Fruit fly (Drosophila melanogaster) whole organism, prepupa: ENCODE data around the gene opm.

Experiments
- CG10631 ChIP-seq: fragments of 200-800 bp; sonication (Bioruptor generic); optimal IDR thresholded peaks from 2 replicates; lab custom pipeline; 2016; ENCODE audit warnings: missing biosample characterization, missing genetic modification characterization
- CG10669 ChIP-seq: fragments of 200-800 bp; sonication (Bioruptor generic); optimal IDR thresholded peaks from 3 replicates; lab custom pipeline; 2018; ENCODE audit warnings: missing biosample characterization, mild to moderate bottlenecking, missing genetic modification characterization, moderate library complexity
- CG11762 ChIP-seq: fragments of 200-800 bp; sonication (Bioruptor generic); optimal IDR thresholded peaks from 3 replicates; lab custom pipeline; 2016; ENCODE audit warnings: missing biosample characterization, missing genetic modification characterization; ENCODE audit not compliant: insufficient read depth
- CG11902 ChIP-seq: fragments of 200-800 bp; sonication (Bioruptor generic); optimal IDR thresholded peaks from 3 replicates; lab custom pipeline; 2016; ENCODE audit warnings: missing biosample characterization, missing genetic modification characterization
- CG15336 ChIP-seq: fragments of 200-800 bp; sonication (Bioruptor generic); IDR thresholded peaks from 2 replicates; pipeline ENCODE4 v1.3.6; 2022; ENCODE audit warnings: missing biosample characterization, missing genetic modification characterization
- CG1621 ChIP-seq: fragments of 200-800 bp; sonication (Bioruptor generic); optimal IDR thresholded peaks from 3 replicates; lab custom pipeline; 2018; ENCODE audit warnings: missing biosample characterization, mild to moderate bottlenecking, missing genetic modification characterization
- CG16779 ChIP-seq: fragments of 200-800 bp; sonication (Bioruptor generic); optimal IDR thresholded peaks from 3 replicates; lab custom pipeline; 2017; ENCODE audit warnings: missing biosample characterization, mild to moderate bottlenecking, missing genetic modification characterization
- CG31627 ChIP-seq: fragments of 200-800 bp; sonication (Bioruptor generic); optimal IDR thresholded peaks from 3 replicates; lab custom pipeline; 2016; ENCODE audit warnings: missing biosample characterization, missing genetic modification characterization
- CG32006 ChIP-seq: fragments of 200-800 bp; sonication (Bioruptor generic); optimal IDR thresholded peaks from 3 replicates; lab custom pipeline; 2017; ENCODE audit warnings: missing biosample characterization, mild to moderate bottlenecking, missing genetic modification characterization
- CG34406 ChIP-seq: fragments of 200-800 bp; sonication (Bioruptor generic); optimal IDR thresholded peaks from 3 replicates; lab custom pipeline; 2016; ENCODE audit warnings: missing biosample characterization, missing genetic modification characterization
- CG3919 ChIP-seq: fragments of 200-800 bp; sonication (Bioruptor generic); optimal IDR thresholded peaks from 3 replicates; lab custom pipeline; 2016; ENCODE audit warnings: missing biosample characterization, missing genetic modification characterization
- CG6276 ChIP-seq: fragments of 200-800 bp; sonication (Bioruptor generic); optimal IDR thresholded peaks from 2 replicates; lab custom pipeline; 2017; ENCODE audit warnings: missing biosample characterization, mild to moderate bottlenecking, missing genetic modification characterization
- CG6792 ChIP-seq: fragments of 200-800 bp; sonication (Bioruptor generic); optimal IDR thresholded peaks from 3 replicates; lab custom pipeline; 2016; ENCODE audit warnings: missing biosample characterization, missing genetic modification characterization
- CG6808 ChIP-seq: fragments of 200-800 bp; sonication (Bioruptor generic); optimal IDR thresholded peaks from 3 replicates; lab custom pipeline; 2017; ENCODE audit warnings: missing biosample characterization, missing genetic modification characterization, mild to moderate bottlenecking, moderate library complexity, missing genetic modification reagents
- CG6854 ChIP-seq: fragments of 200-800 bp; sonication (Bioruptor generic); optimal IDR thresholded peaks from 2 replicates; lab custom pipeline; 2017; ENCODE audit warnings: missing biosample characterization, mild to moderate bottlenecking, missing genetic modification characterization
- CG8119 ChIP-seq: fragments of 200-800 bp; sonication (Bioruptor generic); IDR thresholded peaks from 3 replicates; pipeline ENCODE4 v1.3.6; 2022; ENCODE audit warnings: missing biosample characterization, missing genetic modification characterization
- CG8319 ChIP-seq: fragments of 200-800 bp; sonication (Bioruptor generic); optimal IDR thresholded peaks from 3 replicates; lab custom pipeline; 2016; ENCODE audit warnings: missing biosample characterization, missing genetic modification characterization
- CG8632 ChIP-seq: fragments of 200-800 bp; sonication (Bioruptor generic); optimal IDR thresholded peaks from 3 replicates; lab custom pipeline; 2016; ENCODE audit warnings: missing biosample characterization, missing genetic modification characterization
- CG9139 ChIP-seq: fragments of 200-800 bp; sonication (Bioruptor generic); optimal IDR thresholded peaks from 3 replicates; lab custom pipeline; 2017; ENCODE audit warnings: missing biosample characterization, mild to moderate bottlenecking, missing genetic modification characterization
- Eip78C ChIP-seq: fragments of 200-800 bp; sonication (Bioruptor generic); peaks from one replicate; lab custom pipeline; 2016; ENCODE audit warnings: missing biosample characterization, missing genetic modification characterization
- Eip93F ChIP-seq: fragments of 200-800 bp; sonication (Bioruptor generic); optimal IDR thresholded peaks from 2 replicates; lab custom pipeline; 2016; ENCODE audit warnings: missing biosample characterization, mild to moderate bottlenecking, missing genetic modification characterization
- Ets96B ChIP-seq: fragments of 200-800 bp; optimal IDR thresholded peaks from 2 replicates; lab custom pipeline; 2019; ENCODE audit warnings: missing biosample characterization, mild to moderate bottlenecking, missing genetic modification characterization, moderate library complexity
- Gug ChIP-seq: fragments of 200-800 bp; sonication (Bioruptor generic); IDR thresholded peaks from 2 replicates; pipeline ENCODE4 v1.3.6; 2022; ENCODE audit warnings: missing biosample characterization, missing genetic modification characterization
- Hr38 ChIP-seq: sonication (Bioruptor generic); optimal IDR thresholded peaks from 2 replicates; lab custom pipeline; 2016; ENCODE audit warnings: missing biosample characterization, missing genetic modification characterization
- Hr39 ChIP-seq: fragments of 200-800 bp; sonication (Bioruptor generic); optimal IDR thresholded peaks from 2 replicates; lab custom pipeline; 2016; ENCODE audit warnings: missing biosample characterization, missing genetic modification characterization
- Hr4 ChIP-seq: fragments of 200-800 bp; sonication (Bioruptor generic); optimal IDR thresholded peaks from 3 replicates; lab custom pipeline; 2016; ENCODE audit warnings: missing biosample characterization, missing genetic modification characterization
- Lpt ChIP-seq: fragments of 200-800 bp; sonication (Bioruptor generic); optimal IDR thresholded peaks from 3 replicates; lab custom pipeline; 2016; ENCODE audit warnings: missing biosample characterization, missing genetic modification characterization
- Met ChIP-seq: fragments of 200-800 bp; sonication (Bioruptor generic); optimal IDR thresholded peaks from 3 replicates; lab custom pipeline; 2016; ENCODE audit warnings: missing biosample characterization, missing genetic modification characterization
- OdsH ChIP-seq: fragments of 200-800 bp; sonication (Bioruptor generic); optimal IDR thresholded peaks from 3 replicates; lab custom pipeline; 2016; ENCODE audit warnings: missing biosample characterization, missing genetic modification characterization
- Smox ChIP-seq: fragments of 200-800 bp; sonication (Bioruptor generic); optimal IDR thresholded peaks from 3 replicates; lab custom pipeline; 2016; ENCODE audit warnings: missing biosample characterization, missing genetic modification characterization
- Sox102F ChIP-seq: fragments of 200-800 bp; sonication (Bioruptor generic); optimal IDR thresholded peaks from 2 replicates; lab custom pipeline; 2016; ENCODE audit warnings: missing biosample characterization, mild to moderate bottlenecking, missing genetic modification characterization
- Sox15 ChIP-seq: fragments of 200-800 bp; sonication (Bioruptor generic); optimal IDR thresholded peaks from 3 replicates; lab custom pipeline; 2016; ENCODE audit warnings: missing biosample characterization, missing genetic modification characterization
- acj6 ChIP-seq: fragments of 200-800 bp; sonication (Bioruptor generic); optimal IDR thresholded peaks from 3 replicates; lab custom pipeline; 2016; ENCODE audit warnings: missing biosample characterization, missing genetic modification characterization
- cyc ChIP-seq: fragments of 200-800 bp; sonication (Bioruptor generic); optimal IDR thresholded peaks from 3 replicates; lab custom pipeline; 2016; ENCODE audit warnings: missing biosample characterization, missing genetic modification characterization
- eg ChIP-seq: fragments of 200-800 bp; sonication (Bioruptor generic); IDR thresholded peaks from 3 replicates; pipeline ENCODE4 v1.3.6; 2022; ENCODE audit warnings: missing biosample characterization, missing genetic modification characterization
- esn ChIP-seq: fragments of 200-800 bp; sonication (Bioruptor generic); optimal IDR thresholded peaks from 2 replicates; lab custom pipeline; 2016; ENCODE audit warnings: missing biosample characterization, mild to moderate bottlenecking, missing genetic modification characterization, moderate library complexity
- fd59A ChIP-seq: fragments of 200-800 bp; sonication (Bioruptor generic); optimal IDR thresholded peaks from 2 replicates; lab custom pipeline; 2017; ENCODE audit warnings: missing biosample characterization, mild to moderate bottlenecking, missing genetic modification characterization, missing genetic modification reagents
- fd85E ChIP-seq: fragments of 200-800 bp; sonication (Bioruptor generic); optimal IDR thresholded peaks from 3 replicates; lab custom pipeline; 2016; ENCODE audit warnings: missing biosample characterization, missing genetic modification characterization
- lz ChIP-seq: fragments of 200-800 bp; sonication (Bioruptor generic); optimal IDR thresholded peaks from 3 replicates; lab custom pipeline; 2016; ENCODE audit warnings: missing biosample characterization, missing genetic modification characterization
- net ChIP-seq: fragments of 200-800 bp; sonication (Bioruptor generic); optimal IDR thresholded peaks from 3 replicates; lab custom pipeline; 2016; ENCODE audit warnings: missing biosample characterization, missing genetic modification characterization
- pdm3 ChIP-seq: fragments of 200-800 bp; sonication (Bioruptor generic); optimal IDR thresholded peaks from 3 replicates; lab custom pipeline; 2016; ENCODE audit warnings: missing biosample characterization, missing genetic modification characterization
- salr ChIP-seq, 2 experiments: fragments of 200-800 bp; sonication (Bioruptor generic); optimal IDR thresholded peaks; 3 replicates each; lab custom pipeline; 2016 to 2018; ENCODE audit warnings: missing biosample characterization in 2 of 2, missing genetic modification characterization in 2 of 2, mild to moderate bottlenecking in 1 of 2
- spab ChIP-seq: fragments of 200-800 bp; sonication (Bioruptor generic); optimal IDR thresholded peaks from 2 replicates; lab custom pipeline; 2017; ENCODE audit warnings: missing biosample characterization, mild to moderate bottlenecking, missing genetic modification characterization, missing genetic modification reagents
- ss ChIP-seq, 2 experiments: fragments of 200-800 bp; sonication (Bioruptor generic); optimal IDR thresholded peaks; 2 replicates in 1 of 2; 3 replicates in 1 of 2; lab custom pipeline; 2017 to 2018; ENCODE audit warnings: mild to moderate bottlenecking in 2 of 2, missing biosample characterization in 2 of 2, missing genetic modification characterization in 2 of 2, moderate library complexity in 1 of 2
- topi ChIP-seq: fragments of 200-800 bp; sonication (Bioruptor generic); optimal IDR thresholded peaks from 3 replicates; lab custom pipeline; 2016; ENCODE audit warnings: missing biosample characterization, missing genetic modification characterization

opm gene

DNA sequence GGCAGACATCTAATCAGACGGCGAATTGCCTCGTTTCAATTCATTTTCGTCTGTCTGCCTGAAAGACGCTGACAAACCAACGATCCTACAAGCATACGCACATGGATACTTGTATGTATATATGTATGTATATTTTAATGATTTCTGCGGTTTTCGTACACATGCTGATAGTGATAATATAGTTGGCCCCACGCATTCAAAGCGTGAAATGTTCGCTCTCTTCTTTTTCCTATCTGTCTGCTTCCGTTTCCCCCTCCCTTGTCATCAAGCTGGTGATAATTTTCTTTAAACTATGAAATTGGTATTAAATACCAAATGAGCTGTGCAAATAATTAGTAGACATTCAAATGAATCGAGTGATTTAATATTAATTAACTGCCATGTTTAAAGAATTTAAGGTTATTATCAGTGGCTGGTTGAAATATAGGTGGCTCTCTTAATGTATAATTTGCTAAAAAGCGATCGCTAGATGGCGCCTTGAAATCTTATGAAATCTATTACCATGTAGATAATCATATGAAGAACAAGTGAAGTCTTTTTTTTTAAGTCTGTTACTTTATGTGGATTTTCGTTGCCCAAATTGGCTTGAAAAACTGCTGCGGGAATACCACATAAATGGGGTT lies 14.7 kb upstream of the opm start, which contains the start of gene CG33177 (continued):
- TF ChIP-seq CG10631 (GFP tag; lab: Kevin White, UChicago) (no peak), Sox102F (no peak), Eip78C (GFP tag; lab: Kevin White, UChicago) (peak; percentile 45), Gug (GFP tag; lab: Robert Waterston, UW) (no peak), CG6854 (GFP tag; lab: Kevin White, UChicago) (no peak), CG8632 (no peak), lz (GFP tag; lab: Kevin White, UChicago) (peak; percentile 17), Hr38 (GFP tag; lab: Kevin White, UChicago) (no peak), fd59A (GFP tag; lab: Kevin White, UChicago) (no peak), Hr39 (GFP tag; lab: Kevin White, UChicago) (peak; percentile 42), esn (GFP tag; lab: Kevin White, UChicago) (peak; percentile 29), cyc (GFP tag; lab: Kevin White, UChicago) (peak; percentile 36), CG1621 (tag; lab: Kevin White, UChicago) (no peak), Met (peak; percentile 5), CG10669 (GFP tag; lab: Kevin White, UChicago) (no peak), acj6 (GFP tag; lab: Kevin White, UChicago) (no peak), OdsH (GFP tag; lab: Kevin White, UChicago) (no peak)

- TF ChIP-seq CG6276, result peak; percentile 48
- TF ChIP-seq CG6808 (GFP tag; lab: Kevin White, UChicago), result peak; percentile 81
- peak; percentile 74 for TF ChIP-seq CG9139 (GFP tag; lab: Kevin White, UChicago)
- 0 out of 3 replicates have a peak, but pooled peaks have one; percentile 9 for TF ChIP-seq eg (GFP tag; lab: Robert Waterston, UW)
- peak; percentile 13 for TF ChIP-seq Lpt (GFP tag; lab: Kevin White, UChicago)
- TF ChIP-seq CG6792, result no peak
- peak; percentile 13 for TF ChIP-seq CG10669 (GFP tag; lab: Kevin White, UChicago)
- TF ChIP-seq CG3919, result peak; percentile 9
- TF ChIP-seq ss (GFP tag; optimal IDR thresholded peaks at IDR 0.05; lab: Kevin White, UChicago), result peak; percentile 80 to 83
- peak; percentile 21 for TF ChIP-seq net
- no peak for TF ChIP-seq CG31627 (GFP tag; lab: Kevin White, UChicago)
- TF ChIP-seq lz (GFP tag; lab: Kevin White, UChicago), result no peak
- peak; percentile 27 for TF ChIP-seq spab (GFP tag; lab: Kevin White, UChicago)
- peak in 1 of 2 experiments; percentile 10 for TF ChIP-seq salr (GFP tag; optimal IDR thresholded peaks at IDR 0.05; lab: Kevin White, UChicago)
- no peak for TF ChIP-seq fd85E (GFP tag; lab: Kevin White, UChicago)
- TF ChIP-seq CG6854 (GFP tag; lab: Kevin White, UChicago), result peak; percentile 1
- TF ChIP-seq CG1621 (tag; lab: Kevin White, UChicago), result peak; percentile 19
- TF ChIP-seq CG8119, result peak; percentile 25; the same call in 1 of the 3 replicates
These were observed 13.7 kb upstream of the opm start for dm6 chrX:15079945-15080344.

DNA sequence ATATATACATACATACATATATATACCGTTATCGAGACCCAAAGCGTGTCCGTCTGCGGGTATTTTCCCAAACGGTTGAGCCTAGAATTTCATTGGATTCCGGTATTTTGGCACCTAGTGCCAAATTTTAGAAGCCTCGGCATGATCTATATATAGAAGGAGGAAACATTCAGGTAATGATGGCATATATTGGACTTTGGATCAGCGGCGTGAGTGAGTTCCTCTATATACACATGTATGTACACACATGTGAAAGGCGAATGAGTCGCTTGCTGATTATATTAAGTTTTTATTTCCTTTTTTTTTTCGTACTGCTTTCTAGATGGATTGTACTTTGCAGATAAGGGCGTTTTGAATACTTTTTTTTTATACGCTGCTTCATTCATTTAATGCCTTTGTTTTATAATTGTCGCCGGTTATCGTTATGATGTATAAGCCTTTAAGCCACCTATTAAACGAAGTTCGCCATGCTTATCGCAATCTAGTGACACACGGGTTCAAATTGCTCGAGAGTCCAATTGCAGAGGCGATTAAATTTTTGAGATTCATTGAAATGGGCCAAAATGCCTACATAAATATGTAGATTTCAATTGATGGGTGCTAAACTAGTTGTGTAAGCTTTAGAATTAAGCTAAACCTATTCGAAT lies 13.1 kb upstream of the opm start:
- TF ChIP-seq acj6 (GFP tag; lab: Kevin White, UChicago) (no peak), Eip93F (GFP tag; lab: Kevin White, UChicago) (peak; percentile 62), eg (GFP tag; lab: Robert Waterston, UW) (no peak), CG10631 (GFP tag; lab: Kevin White, UChicago) (no peak), Sox15 (GFP tag; lab: Kevin White, UChicago) (no peak), salr (GFP tag; optimal IDR thresholded peaks at IDR 0.05; lab: Kevin White, UChicago) (no peak), pdm3 (GFP tag; lab: Kevin White, UChicago) (no peak), net (peak; percentile 25), topi (GFP tag; lab: Kevin White, UChicago) (no peak), Eip78C (GFP tag; lab: Kevin White, UChicago) (peak; percentile 54), Sox102F (no peak), ss (GFP tag; optimal IDR thresholded peaks at IDR 0.05; lab: Kevin White, UChicago) (peak; percentile 49 to 87), Hr4 (GFP tag; lab: Kevin White, UChicago) (no peak), CG11762 (no peak), CG8319 (GFP tag; lab: Kevin White, UChicago) (peak; percentile 21), Ets96B (tag; lab: Kevin White, UChicago) (peak; percentile 23), CG15336 (GFP tag; lab: Robert Waterston, UW) (no peak), Met (no peak), CG32006 (peak; percentile 13), CG6854 (GFP tag; lab: Kevin White, UChicago) (no peak), CG16779 (peak; percentile 41), CG34406 (GFP tag; lab: Kevin White, UChicago) (no peak), CG11902 (GFP tag; lab: Kevin White, UChicago) (no peak), Smox (GFP tag; lab: Kevin White, UChicago) (no peak)
